Worm (Caenorhabditis elegans) whole organism, late embryonic: ENCODE data around the gene F41F3.3.

Experiments
- C08G9.2 ChIP-seq: sonication (generic microtip); optimal IDR thresholded peaks from 2 replicates; lab custom pipeline; 2016; ENCODE audit warnings: mild to moderate bottlenecking, missing genetic modification characterization, moderate library complexity, missing compliant biosample characterization
- F13H6.1 ChIP-seq: sonication (generic microtip); optimal IDR thresholded peaks from 2 replicates; lab custom pipeline; 2016; ENCODE audit warnings: missing genetic modification characterization, missing compliant biosample characterization
- K02D7.2 ChIP-seq: sonication (generic microtip); optimal IDR thresholded peaks from 2 replicates; lab custom pipeline; 2017; ENCODE audit warnings: mild to moderate bottlenecking, missing genetic modification characterization, missing compliant biosample characterization
- T23F11.4 ChIP-seq: fragments of 200-800 bp; sonication (Bioruptor generic); optimal IDR thresholded peaks from 2 replicates; lab custom pipeline; 2018; ENCODE audit warnings: mild to moderate bottlenecking, missing genetic modification characterization, missing compliant biosample characterization
- ama-1 ChIP-seq: fragments of 150-350 bp; optimal IDR thresholded peaks from 2 replicates; lab custom pipeline; 2014
- ceh-18 ChIP-seq: sonication (generic microtip); optimal IDR thresholded peaks from 2 replicates; lab custom pipeline; 2016; ENCODE audit warnings: missing genetic modification characterization, missing compliant biosample characterization
- ceh-30 ChIP-seq: fragments of 150-350 bp; optimal IDR thresholded peaks from 2 replicates; lab custom pipeline; 2014; ENCODE audit warnings: missing biosample characterization, missing genetic modification characterization
- ceh-31 ChIP-seq: sonication (generic microtip); optimal IDR thresholded peaks from 2 replicates; lab custom pipeline; 2016; ENCODE audit warnings: missing genetic modification characterization, missing compliant biosample characterization
- ceh-34 ChIP-seq: sonication (generic microtip); optimal IDR thresholded peaks from 2 replicates; lab custom pipeline; 2016; ENCODE audit warnings: mild to moderate bottlenecking, missing genetic modification characterization, missing compliant biosample characterization
- ceh-45 ChIP-seq: fragments of 200-800 bp; sonication (Bioruptor generic); IDR thresholded peaks from 2 replicates; pipeline ENCODE4 v1.3.6; 2022; ENCODE audit warnings: missing genetic modification reagents, missing genetic modification characterization, missing compliant biosample characterization
- ceh-9 ChIP-seq: sonication (generic microtip); optimal IDR thresholded peaks from 2 replicates; lab custom pipeline; 2016; ENCODE audit warnings: mild to moderate bottlenecking, missing genetic modification characterization, inconsistent platforms, missing compliant biosample characterization
- che-1 ChIP-seq: sonication (generic microtip); optimal IDR thresholded peaks from 2 replicates; lab custom pipeline; 2016; ENCODE audit warnings: mild to moderate bottlenecking, missing genetic modification characterization, missing compliant biosample characterization
- dmd-4 ChIP-seq: sonication (generic microtip); optimal IDR thresholded peaks from 2 replicates; lab custom pipeline; 2016; ENCODE audit warnings: borderline replicate concordance, missing genetic modification characterization, missing compliant biosample characterization
- dve-1 ChIP-seq: sonication (generic microtip); optimal IDR thresholded peaks from 2 replicates; lab custom pipeline; 2017; ENCODE audit warnings: antibody characterized with exemption, mild to moderate bottlenecking, missing genetic modification characterization, missing compliant biosample characterization
- elt-4 ChIP-seq: sonication (generic microtip); optimal IDR thresholded peaks from 2 replicates; lab custom pipeline; 2016; ENCODE audit warnings: missing genetic modification characterization, missing compliant biosample characterization
- ets-4 ChIP-seq: sonication (generic microtip); optimal IDR thresholded peaks from 2 replicates; lab custom pipeline; 2016; ENCODE audit warnings: missing genetic modification characterization, missing compliant biosample characterization
- eyg-1 ChIP-seq: sonication (generic microtip); optimal IDR thresholded peaks from 2 replicates; lab custom pipeline; 2016; ENCODE audit warnings: missing genotype, missing genetic modification characterization, missing compliant biosample characterization
- fax-1 ChIP-seq: sonication (generic microtip); optimal IDR thresholded peaks from 2 replicates; lab custom pipeline; 2016; ENCODE audit warnings: missing genotype, missing genetic modification characterization, missing compliant biosample characterization
- fkh-10 ChIP-seq: fragments of 150-350 bp; optimal IDR thresholded peaks from 2 replicates; lab custom pipeline; 2014; ENCODE audit warnings: missing biosample characterization, missing genetic modification reagents, missing genetic modification characterization
- gmeb-2 ChIP-seq: sonication (generic microtip); optimal IDR thresholded peaks from 2 replicates; lab custom pipeline; 2016; ENCODE audit warnings: missing genetic modification characterization, inconsistent platforms, missing compliant biosample characterization
- hlh-13 ChIP-seq: fragments of 200-800 bp; sonication (Bioruptor generic); optimal IDR thresholded peaks from 2 replicates; lab custom pipeline; 2018; ENCODE audit warnings: mild to moderate bottlenecking, missing genetic modification characterization, missing compliant biosample characterization
- hlh-15 ChIP-seq: sonication (generic microtip); optimal IDR thresholded peaks from 2 replicates; lab custom pipeline; 2016; ENCODE audit warnings: missing genetic modification characterization, missing compliant biosample characterization
- hlh-30 ChIP-seq: sonication (generic microtip); optimal IDR thresholded peaks from 2 replicates; lab custom pipeline; 2017; ENCODE audit warnings: antibody characterized with exemption, missing genetic modification characterization, missing compliant biosample characterization; ENCODE audit not compliant: insufficient read depth
- hlh-6 ChIP-seq: sonication (generic microtip); optimal IDR thresholded peaks from 2 replicates; lab custom pipeline; 2016; ENCODE audit warnings: missing genotype, missing genetic modification characterization, missing compliant biosample characterization
- lim-6 ChIP-seq: sonication (generic microtip); optimal IDR thresholded peaks from 2 replicates; lab custom pipeline; 2016; ENCODE audit warnings: missing genetic modification characterization, missing compliant biosample characterization
- mec-3 ChIP-seq: sonication (generic microtip); optimal IDR thresholded peaks from 2 replicates; lab custom pipeline; 2016; ENCODE audit warnings: borderline replicate concordance, missing genetic modification characterization, missing compliant biosample characterization
- nhr-11 ChIP-seq: fragments of 150-350 bp; optimal IDR thresholded peaks from 2 replicates; lab custom pipeline; 2014; ENCODE audit warnings: missing biosample characterization, missing genetic modification characterization
- nhr-232 ChIP-seq: sonication (generic microtip); optimal IDR thresholded peaks from 2 replicates; lab custom pipeline; 2016; ENCODE audit warnings: missing genetic modification characterization, missing compliant biosample characterization
- odd-2 ChIP-seq: sonication (generic microtip); optimal IDR thresholded peaks from 2 replicates; lab custom pipeline; 2017; ENCODE audit warnings: antibody characterized with exemption, mild to moderate bottlenecking, missing genetic modification characterization, missing compliant biosample characterization
- pat-9 ChIP-seq: fragments of 200-800 bp; sonication (Bioruptor generic); optimal IDR thresholded peaks from 2 replicates; lab custom pipeline; 2018; ENCODE audit warnings: mild to moderate bottlenecking, missing genetic modification characterization, moderate library complexity, missing compliant biosample characterization
- pqm-1 ChIP-seq: sonication (generic microtip); optimal IDR thresholded peaks from 2 replicates; lab custom pipeline; 2016; ENCODE audit warnings: missing genetic modification characterization, missing compliant biosample characterization
- ref-2 ChIP-seq: sonication (generic microtip); optimal IDR thresholded peaks from 2 replicates; lab custom pipeline; 2016; ENCODE audit warnings: missing genetic modification characterization, missing compliant biosample characterization
- rnt-1 ChIP-seq: sonication (generic microtip); optimal IDR thresholded peaks from 2 replicates; lab custom pipeline; 2016; ENCODE audit warnings: missing genetic modification characterization, missing compliant biosample characterization
- sdc-2 ChIP-seq: sonication (generic microtip); optimal IDR thresholded peaks from 2 replicates; lab custom pipeline; 2016; ENCODE audit warnings: missing genotype, missing genetic modification characterization, missing compliant biosample characterization
- syd-9 ChIP-seq: sonication (generic microtip); optimal IDR thresholded peaks from 2 replicates; lab custom pipeline; 2016; ENCODE audit warnings: mild to moderate bottlenecking, missing genetic modification characterization, moderate library complexity, missing compliant biosample characterization
- tbx-2 ChIP-seq: sonication (generic microtip); optimal IDR thresholded peaks from 2 replicates; lab custom pipeline; 2016; ENCODE audit warnings: missing genetic modification characterization, missing compliant biosample characterization
- tbx-7 ChIP-seq: sonication (generic microtip); optimal IDR thresholded peaks from 2 replicates; lab custom pipeline; 2016; ENCODE audit warnings: missing genotype, missing genetic modification characterization, missing compliant biosample characterization
- unc-3 ChIP-seq, 2 experiments: fragments of 200-800 bp in 1 of 2; sonication (Bioruptor generic) in 1 of 2; sonication (generic microtip) in 1 of 2; conservative IDR thresholded peaks in 1 of 2; optimal IDR thresholded peaks in 1 of 2; 2 replicates each; pipeline versions ENCODE4 v1.3.6 to Lab custom; 2016 to 2022; ENCODE audit warnings: missing compliant biosample characterization in 2 of 2, missing genetic modification characterization in 2 of 2, missing genetic modification reagents in 1 of 2
- unc-42 ChIP-seq: sonication (generic microtip); optimal IDR thresholded peaks from 2 replicates; lab custom pipeline; 2016; ENCODE audit warnings: missing genotype, missing genetic modification characterization, missing compliant biosample characterization
- unc-86 ChIP-seq: sonication (generic microtip); optimal IDR thresholded peaks from 2 replicates; lab custom pipeline; 2016; ENCODE audit warnings: missing genetic modification characterization, missing compliant biosample characterization
- zip-5 ChIP-seq: sonication (generic microtip); optimal IDR thresholded peaks from 2 replicates; lab custom pipeline; 2016; ENCODE audit warnings: missing genetic modification characterization, missing compliant biosample characterization

F41F3.3 gene

DNA sequence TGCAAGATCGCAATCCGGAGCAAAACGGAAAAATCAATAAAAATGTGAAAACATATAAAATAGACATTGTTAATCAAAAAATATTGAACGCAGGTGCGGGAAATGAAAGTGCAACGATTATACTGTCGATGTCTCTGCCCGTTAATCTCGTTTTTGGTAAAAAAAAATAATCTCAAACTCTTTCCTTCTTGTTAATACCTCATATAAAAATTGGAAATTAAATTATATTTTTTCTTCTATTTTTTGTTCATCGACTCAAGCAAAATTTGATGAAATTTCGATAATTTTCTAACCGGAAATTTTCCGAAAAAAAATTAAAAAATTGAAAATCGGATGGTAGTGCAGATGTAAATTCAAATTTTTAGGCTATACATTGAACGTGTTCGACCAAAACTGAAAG lies 24.4 kb upstream of the F41F3.3 start, which contains the start of gene K03B4.9:
TSS of gene K03B4.9 (minus strand) at position 101 of the 400 bp plus-strand sequence.
- no peak for TF ChIP-seq elt-4 (tag; lab: Kevin White, UChicago)
- TF ChIP-seq ceh-45, result no peak
- no peak for TF ChIP-seq ama-1 (lab: Kevin White, UChicago)
- no peak for TF ChIP-seq ceh-30
- no peak for TF ChIP-seq F13H6.1 (tag; lab: Kevin White, UChicago)
- no peak for TF ChIP-seq unc-3 (GFP tag; conservative IDR thresholded peaks at IDR 0.05; lab: Robert Waterston, UW)
- TF ChIP-seq unc-3 (tag; optimal IDR thresholded peaks at IDR 0.05; lab: Kevin White, UChicago), result no peak
- TF ChIP-seq ets-4, result no peak
- no peak for TF ChIP-seq tbx-2 (tag; lab: Kevin White, UChicago)
- TF ChIP-seq zip-5 (tag; lab: Kevin White, UChicago), result no peak
- no peak for TF ChIP-seq dve-1 (tag; lab: Kevin White, UChicago)
- no peak for TF ChIP-seq unc-42
- TF ChIP-seq lim-6 (tag; lab: Kevin White, UChicago), result no peak
- TF ChIP-seq ref-2 (tag; lab: Kevin White, UChicago), result no peak
- no peak for TF ChIP-seq ceh-18 (tag; lab: Kevin White, UChicago)
- no peak for TF ChIP-seq rnt-1 (tag; lab: Kevin White, UChicago)
- TF ChIP-seq nhr-11 (tag; lab: Kevin White, UChicago), result no peak
- TF ChIP-seq ceh-9 (tag; lab: Kevin White, UChicago), result no peak
- TF ChIP-seq mec-3 (tag; lab: Kevin White, UChicago), result no peak
- TF ChIP-seq gmeb-2 (tag; lab: Kevin White, UChicago), result no peak

- TF ChIP-seq hlh-30 (tag; lab: Kevin White, UChicago) (no peak), C08G9.2 (tag; lab: Kevin White, UChicago) (no peak), sdc-2 (tag; lab: Kevin White, UChicago) (no peak), odd-2 (tag; lab: Kevin White, UChicago) (no peak), pat-9 (tag; lab: Kevin White, UChicago) (no peak), hlh-15 (tag; lab: Kevin White, UChicago) (no peak), ceh-31 (tag; lab: Kevin White, UChicago) (no peak), fkh-10 (GFP tag; lab: Kevin White, UChicago) (no peak)
Observed at ce11 chrV:4668636-4669035, 20.6 kb upstream of the F41F3.3 start, which contains the start of gene srx-77. srx-77 (minus strand) TSS chrV:4668736.

- TF ChIP-seq hlh-6 (tag; lab: Kevin White, UChicago) (peak; percentile 43), elt-4 (tag; lab: Kevin White, UChicago) (peak; percentile 37), K02D7.2 (no peak), mec-3 (tag; lab: Kevin White, UChicago) (peak; percentile 42)
Observed at ce11 chrV:4667062-4667461, 19.0 kb upstream of the F41F3.3 start.

DNA sequence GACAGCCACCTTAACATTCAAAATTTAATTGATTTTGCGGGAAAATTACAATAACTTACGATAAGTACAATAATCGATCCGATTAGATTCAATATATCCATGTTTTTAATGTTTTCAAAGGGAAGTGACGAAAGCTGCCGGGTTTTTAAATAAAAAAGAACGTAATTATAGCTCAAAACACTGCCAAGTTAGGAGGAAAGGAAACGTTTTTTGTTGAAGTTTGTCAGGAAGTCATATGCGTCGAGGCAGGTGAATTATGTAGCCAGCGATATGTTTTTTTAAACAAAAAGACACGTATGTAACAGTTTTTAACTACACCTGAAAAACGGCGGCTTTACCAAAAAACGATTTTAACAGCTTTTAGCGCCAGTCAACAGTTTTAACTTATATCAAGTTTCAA lies 17.6 kb upstream of the F41F3.3 start, which contains the start of gene srx-73:
TSS of gene srx-73 (minus strand) at position 101 of the 400 bp plus-strand sequence.
- TF ChIP-seq unc-86 (tag; lab: Kevin White, UChicago) (no peak), lim-6 (tag; lab: Kevin White, UChicago) (no peak), K02D7.2 (no peak), hlh-13 (no peak), T23F11.4 (GFP tag; lab: Kevin White, UChicago) (no peak), ceh-30 (no peak), syd-9 (tag; lab: Kevin White, UChicago) (no peak), ceh-18 (tag; lab: Kevin White, UChicago) (no peak), tbx-7 (tag; lab: Kevin White, UChicago) (no peak), eyg-1 (no peak), pqm-1 (tag; lab: Kevin White, UChicago) (no peak), ceh-34 (no peak), nhr-232 (tag; lab: Kevin White, UChicago) (no peak), che-1 (no peak), dmd-4 (tag; lab: Kevin White, UChicago) (no peak), dve-1 (tag; lab: Kevin White, UChicago) (no peak), fax-1 (no peak)
